Worm (Caenorhabditis elegans) whole organism, L4 larva: ENCODE data around the gene C45B11.2.

Experiments
- F44E2.7 ChIP-seq: fragments of 200-800 bp; sonication (Bioruptor generic); IDR thresholded peaks from 2 replicates; pipeline ENCODE4 v2.1.2; 2022; ENCODE audit warnings: missing genetic modification characterization, missing compliant biosample characterization
- aha-1 ChIP-seq: fragments of 150-350 bp; peaks from one replicate; lab custom pipeline; 2014; ENCODE audit warnings: missing biosample characterization, missing genetic modification characterization
- attf-4 ChIP-seq: sonication (generic microtip); optimal IDR thresholded peaks from 3 replicates; lab custom pipeline; 2017; ENCODE audit warnings: missing biosample characterization, missing genetic modification characterization
- ceh-44 ChIP-seq: fragments of 200-800 bp; sonication (Bioruptor generic); IDR thresholded peaks from 2 replicates; pipeline ENCODE4 v1.3.6; 2022; ENCODE audit warnings: missing genetic modification reagents, missing genetic modification characterization, missing compliant biosample characterization
- ceh-62 ChIP-seq: sonication (generic microtip); optimal IDR thresholded peaks from 2 replicates; lab custom pipeline; 2017; ENCODE audit warnings: missing biosample characterization, missing genetic modification characterization
- ces-1 ChIP-seq: fragments of 150-350 bp; sonication (generic microtip); optimal IDR thresholded peaks from 4 replicates; lab custom pipeline; 2014; ENCODE audit warnings: missing biosample characterization, missing genetic modification reagents, missing genetic modification characterization
- cey-2 ChIP-seq: sonication (generic microtip); optimal IDR thresholded peaks from 3 replicates; lab custom pipeline; 2017; ENCODE audit warnings: missing genetic modification characterization, mild to moderate bottlenecking, missing compliant biosample characterization, antibody characterized with exemption, borderline replicate concordance; ENCODE audit not compliant: insufficient read depth
- ctbp-1 ChIP-seq: fragments of 200-800 bp; sonication (Bioruptor generic); IDR thresholded peaks from 2 replicates; pipeline ENCODE4 v1.3.6; 2022; ENCODE audit warnings: missing genetic modification reagents, missing genetic modification characterization, missing compliant biosample characterization
- daf-16 ChIP-seq, 3 experiments: sonication (generic microtip); optimal IDR thresholded peaks; 2 replicates each; lab custom pipeline; 2016 to 2017; ENCODE audit warnings: missing genetic modification characterization in 3 of 3, missing genetic modification reagents in 3 of 3, mild to moderate bottlenecking in 2 of 3, missing compliant biosample characterization in 2 of 3, missing biosample characterization in 1 of 3, moderate library complexity in 1 of 3
- daf-19 ChIP-seq: fragments of 200-800 bp; sonication (Bioruptor generic); conservative IDR thresholded peaks from 2 replicates; pipeline ENCODE4 v1.3.6; 2022; ENCODE audit warnings: missing genetic modification characterization, missing compliant biosample characterization
- dve-1 ChIP-seq: sonication (generic microtip); optimal IDR thresholded peaks from 2 replicates; lab custom pipeline; 2017; ENCODE audit warnings: antibody characterized with exemption, mild to moderate bottlenecking, missing genetic modification characterization, missing compliant biosample characterization; ENCODE audit not compliant: insufficient read depth
- fos-1 ChIP-seq: fragments of 150-350 bp; optimal IDR thresholded peaks from 2 replicates; lab custom pipeline; 2014; ENCODE audit warnings: missing biosample characterization, missing genetic modification characterization
- hlh-11 ChIP-seq: fragments of 200-800 bp; sonication (Bioruptor generic); optimal IDR thresholded peaks from 2 replicates; lab custom pipeline; 2018; ENCODE audit warnings: mild to moderate bottlenecking, missing genetic modification characterization, missing compliant biosample characterization
- hmg-1.1 ChIP-seq: fragments of 200-800 bp; sonication (Bioruptor generic); IDR thresholded peaks from 2 replicates; pipeline ENCODE4 v1.3.6; 2022; ENCODE audit warnings: missing genetic modification reagents, missing genetic modification characterization, missing compliant biosample characterization
- jun-1 ChIP-seq: fragments of 150-350 bp; optimal IDR thresholded peaks from 2 replicates; lab custom pipeline; 2014; ENCODE audit warnings: missing biosample characterization, missing genetic modification reagents, missing genetic modification characterization
- lin-38 ChIP-seq: fragments of 200-800 bp; sonication (Bioruptor generic); IDR thresholded peaks from 2 replicates; pipeline ENCODE4 v1.3.6; 2022; ENCODE audit warnings: missing genetic modification reagents, missing genetic modification characterization, missing compliant biosample characterization
- lsy-2 ChIP-seq, 2 experiments: fragments of 150-350 bp in 1 of 2; sonication (generic microtip) in 1 of 2; optimal IDR thresholded peaks; 2 replicates each; lab custom pipeline; 2014 to 2017; ENCODE audit warnings: missing biosample characterization in 2 of 2, missing genetic modification characterization in 2 of 2
- madf-9 ChIP-seq: fragments of 200-800 bp; sonication (Bioruptor generic); conservative IDR thresholded peaks from 2 replicates; pipeline ENCODE4 v1.3.6; 2022; ENCODE audit warnings: missing genetic modification reagents, missing genetic modification characterization, missing compliant biosample characterization
- mxl-2 ChIP-seq: fragments of 200-800 bp; sonication (Bioruptor generic); conservative IDR thresholded peaks from 2 replicates; pipeline ENCODE4 v1.3.6; 2022; ENCODE audit warnings: missing genetic modification reagents, missing genetic modification characterization, missing compliant biosample characterization
- mxl-3 ChIP-seq: fragments of 200-800 bp; sonication (Bioruptor generic); optimal IDR thresholded peaks from 2 replicates; lab custom pipeline; 2018; ENCODE audit warnings: mild to moderate bottlenecking, missing genetic modification characterization, missing compliant biosample characterization
- nhr-11 ChIP-seq: fragments of 150-350 bp; optimal IDR thresholded peaks from 2 replicates; lab custom pipeline; 2014; ENCODE audit warnings: missing biosample characterization, missing genetic modification characterization
- nhr-111 ChIP-seq: fragments of 200-800 bp; sonication (Bioruptor generic); optimal IDR thresholded peaks from 2 replicates; lab custom pipeline; 2018; ENCODE audit warnings: mild to moderate bottlenecking, missing genetic modification characterization, missing compliant biosample characterization
- nhr-28 ChIP-seq: fragments of 150-350 bp; optimal IDR thresholded peaks from 2 replicates; lab custom pipeline; 2014; ENCODE audit warnings: missing biosample characterization, missing genetic modification characterization
- nhr-48 ChIP-seq: sonication (generic microtip); optimal IDR thresholded peaks from 2 replicates; lab custom pipeline; 2016; ENCODE audit warnings: mild to moderate bottlenecking, missing genetic modification characterization, missing compliant biosample characterization
- nhr-6 ChIP-seq: fragments of 150-350 bp; optimal IDR thresholded peaks from 2 replicates; lab custom pipeline; 2014; ENCODE audit warnings: missing biosample characterization, missing genetic modification characterization
- nhr-77 ChIP-seq: fragments of 150-350 bp; optimal IDR thresholded peaks from 2 replicates; lab custom pipeline; 2014; ENCODE audit warnings: missing biosample characterization, missing genetic modification characterization
- pha-4 ChIP-seq, 2 experiments: fragments of 150-350 bp in 1 of 2; fragments of 200-800 bp in 1 of 2; sonication (Bioruptor generic) in 1 of 2; IDR thresholded peaks in 1 of 2; optimal IDR thresholded peaks in 1 of 2; 2 replicates each; pipeline versions ENCODE4 v1.3.6 to Lab custom; 2014 to 2022; ENCODE audit warnings: missing genetic modification characterization in 2 of 2, missing genetic modification reagents in 2 of 2, missing biosample characterization in 1 of 2, missing compliant biosample characterization in 1 of 2
- php-3 ChIP-seq: fragments of 200-800 bp; sonication (Bioruptor generic); IDR thresholded peaks from 2 replicates; pipeline ENCODE4 v1.3.6; 2022; ENCODE audit warnings: missing genetic modification reagents, missing genetic modification characterization, missing compliant biosample characterization
- set-16 ChIP-seq: fragments of 200-800 bp; sonication (Bioruptor generic); IDR thresholded peaks from 2 replicates; pipeline ENCODE4 v1.3.6; 2022; ENCODE audit warnings: missing genetic modification reagents, missing genetic modification characterization, missing compliant biosample characterization
- skn-1 ChIP-seq: fragments of 150-350 bp; optimal IDR thresholded peaks from 2 replicates; lab custom pipeline; 2014; ENCODE audit warnings: missing biosample characterization, missing genetic modification characterization
- snpc-1.2 ChIP-seq: fragments of 200-800 bp; sonication (Bioruptor generic); IDR thresholded peaks from 2 replicates; pipeline ENCODE4 v1.3.6; 2022; ENCODE audit warnings: missing genetic modification reagents, missing genetic modification characterization, missing compliant biosample characterization
- tra-1 ChIP-seq: fragments of 200-800 bp; sonication (Bioruptor generic); IDR thresholded peaks from 2 replicates; pipeline ENCODE4 v1.3.6; 2022; ENCODE audit warnings: missing genetic modification reagents, missing genetic modification characterization, missing compliant biosample characterization
- unc-130 ChIP-seq: sonication (generic microtip); optimal IDR thresholded peaks from 2 replicates; lab custom pipeline; 2016; ENCODE audit warnings: missing genetic modification reagents, missing genetic modification characterization, missing compliant biosample characterization
- unc-39 ChIP-seq: sonication (generic microtip); optimal IDR thresholded peaks from 2 replicates; lab custom pipeline; 2017; ENCODE audit warnings: missing biosample characterization, missing genetic modification characterization
- zag-1 ChIP-seq: fragments of 150-350 bp; optimal IDR thresholded peaks from 2 replicates; lab custom pipeline; 2014; ENCODE audit warnings: missing biosample characterization, missing genetic modification characterization
- zfp-3 ChIP-seq: fragments of 200-800 bp; sonication (Bioruptor generic); conservative IDR thresholded peaks from 2 replicates; pipeline ENCODE4 v1.3.6; 2022; ENCODE audit warnings: missing genetic modification reagents, missing genetic modification characterization, missing compliant biosample characterization
- zip-11 ChIP-seq: fragments of 200-800 bp; sonication (Bioruptor generic); IDR thresholded peaks from 2 replicates; pipeline ENCODE4 v1.3.6; 2022; ENCODE audit warnings: missing genetic modification characterization, missing compliant biosample characterization
- ztf-7 ChIP-seq: fragments of 150-350 bp; optimal IDR thresholded peaks from 2 replicates; lab custom pipeline; 2014; ENCODE audit warnings: missing biosample characterization, missing genetic modification characterization

Gene C45B11.2

ce11 chrV:11070388-11070787 is 27.9 kb downstream of the C45B11.2 start (continued):
- no peak for TF ChIP-seq mxl-2
- TF ChIP-seq hlh-11 (tag; lab: Kevin White, UChicago): peak; percentile 60
- TF ChIP-seq nhr-6 (tag; lab: Kevin White, UChicago): no peak
- peak in 1 of 2 experiments; percentile 27 for TF ChIP-seq lsy-2 (tag; optimal IDR thresholded peaks at IDR 0.05; lab: Kevin White, UChicago)
- TF ChIP-seq nhr-77: peak; percentile 85
- TF ChIP-seq hmg-1.1: no peak
- no peak for TF ChIP-seq php-3 (GFP tag; lab: Robert Waterston, UW)
- TF ChIP-seq daf-16 (GFP tag; optimal IDR thresholded peaks at IDR 0.05; lab: Kevin White, UChicago): no peak
- TF ChIP-seq daf-16 (tag; optimal IDR thresholded peaks at IDR 0.05; lab: Kevin White, UChicago): peak; percentile 99
- TF ChIP-seq zag-1 (tag; lab: Kevin White, UChicago): no peak

- peak; percentile 22 for TF ChIP-seq fos-1 (tag; lab: Kevin White, UChicago)
- no peak for TF ChIP-seq snpc-1.2 (GFP tag; lab: Robert Waterston, UW)
Measured at ce11 chrV:11071453-11071852, 28.9 kb downstream of the C45B11.2 start.

- TF ChIP-seq F44E2.7 (GFP tag; lab: Robert Waterston, UW) (no peak), unc-130 (GFP tag; lab: Kevin White, UChicago) (no peak), nhr-48 (tag; lab: Kevin White, UChicago) (no peak), ztf-7 (tag; lab: Kevin White, UChicago) (no peak), nhr-6 (tag; lab: Kevin White, UChicago) (no peak), zfp-3 (no peak), jun-1 (tag; lab: Kevin White, UChicago) (no peak), nhr-28 (tag; lab: Kevin White, UChicago) (no peak), attf-4 (tag; lab: Kevin White, UChicago) (no peak), ces-1 (GFP tag; lab: Kevin White, UChicago) (no peak)
Measured at ce11 chrV:11073354-11073753, 30.8 kb downstream of the C45B11.2 start.

ce11 chrV:11074448-11074847 is 31.9 kb downstream of the C45B11.2 start, which contains the start of gene act-3:
TSS of gene act-3 (minus strand) at chrV:11074498.
- TF ChIP-seq hmg-1.1 (no peak), madf-9 (GFP tag; lab: Robert Waterston, UW) (no peak), pha-4 (GFP tag; IDR thresholded peaks at IDR 0.05; lab: Robert Waterston, UW) (peak; percentile 47; the same call in 1 of the 2 replicates), pha-4 (tag; optimal IDR thresholded peaks at IDR 0.05; lab: Kevin White, UChicago) (no peak), skn-1 (tag; lab: Kevin White, UChicago) (no peak), tra-1 (GFP tag; lab: Robert Waterston, UW) (no peak), nhr-11 (tag; lab: Kevin White, UChicago) (peak; percentile 46), zip-11 (GFP tag; lab: Robert Waterston, UW) (no peak), nhr-111 (GFP tag; lab: Kevin White, UChicago) (no peak), daf-16 (GFP tag; optimal IDR thresholded peaks at IDR 0.05; lab: Kevin White, UChicago) (peak in 1 of 2 experiments; percentile 47), daf-16 (tag; optimal IDR thresholded peaks at IDR 0.05; lab: Kevin White, UChicago) (no peak), aha-1 (tag; lab: Kevin White, UChicago) (peak; percentile 32), snpc-1.2 (GFP tag; lab: Robert Waterston, UW) (peak; percentile 17; the same call in 1 of the 2 replicates), unc-130 (GFP tag; lab: Kevin White, UChicago) (no peak), daf-19 (GFP tag; lab: Robert Waterston, UW) (no peak), ces-1 (GFP tag; lab: Kevin White, UChicago) (no peak), hlh-11 (tag; lab: Kevin White, UChicago) (peak; percentile 40), unc-39 (tag; lab: Kevin White, UChicago) (no peak), ceh-44 (GFP tag; lab: Robert Waterston, UW) (no peak), cey-2 (tag; lab: Kevin White, UChicago) (no peak), nhr-28 (tag; lab: Kevin White, UChicago) (peak; percentile 22), mxl-3 (GFP tag; lab: Kevin White, UChicago) (peak; percentile 9), dve-1 (tag; lab: Kevin White, UChicago) (no peak), lin-38 (GFP tag; lab: Robert Waterston, UW) (no peak), ceh-62 (tag; lab: Kevin White, UChicago) (no peak), set-16 (GFP tag; lab: Robert Waterston, UW) (peak; percentile 45), ctbp-1 (GFP tag; lab: Robert Waterston, UW) (0 out of 2 replicates have a peak, but pooled peaks have one; percentile 10)
